Worm (Caenorhabditis elegans): ENCODE measurements around the gene F55H2.5.
A peak's percentile ranks its signal among the peaks of the same experiment; 100 is the strongest.

Gene F55H2.5

DNA sequence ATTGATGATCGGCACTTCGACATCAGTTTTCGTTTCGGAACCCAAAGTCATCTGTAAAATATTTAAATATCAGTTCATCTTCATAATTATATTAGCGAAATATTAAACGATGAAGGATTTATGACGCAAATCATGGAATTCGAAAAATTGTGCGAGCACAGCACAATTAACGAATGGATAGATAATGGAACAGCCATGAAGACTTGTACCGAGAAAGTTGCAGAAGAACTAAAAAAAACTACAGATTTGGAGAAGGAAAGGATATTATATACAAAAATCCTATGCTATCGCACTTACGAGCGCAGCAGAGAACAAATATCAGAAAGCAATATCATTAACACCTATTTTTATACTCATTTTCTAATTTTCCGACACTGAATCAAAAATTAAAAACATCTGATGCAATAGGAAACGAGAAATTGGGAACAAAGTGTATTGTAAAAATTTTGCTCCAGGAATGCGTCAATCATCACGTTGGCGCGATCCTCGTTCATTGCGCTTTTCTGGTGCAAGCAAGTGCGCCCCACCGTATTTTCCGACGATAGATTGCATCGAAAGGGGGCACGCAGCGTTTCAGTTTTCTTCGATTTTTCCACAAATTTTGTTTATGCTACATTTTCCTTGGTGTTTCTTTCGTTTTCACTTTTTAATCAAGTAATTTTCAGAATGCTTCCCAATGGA is 10.3 kb downstream of the F55H2.5 start, which contains the start of the genes clu-1 and prp-40 (continued):
- TF ChIP-seq pha-4 (tag; optimal IDR thresholded peaks at IDR 0.05) (peak; percentile 88), snpc-4 (tag; optimal IDR thresholded peaks at IDR 0.05) (no peak), zip-8 (tag; optimal IDR thresholded peaks at IDR 0.05) (no peak), nhr-12 (tag; optimal IDR thresholded peaks at IDR 0.05) (no peak), ceh-39 (tag; optimal IDR thresholded peaks at IDR 0.05) (peak; percentile 58), lin-13 (tag; optimal IDR thresholded peaks at IDR 0.05) (peak; percentile 81), M03D4.4 (tag; optimal IDR thresholded peaks at IDR 0.05) (no peak), ces-1 (GFP tag; optimal IDR thresholded peaks at IDR 0.05) (peak; percentile 72)

DNA sequence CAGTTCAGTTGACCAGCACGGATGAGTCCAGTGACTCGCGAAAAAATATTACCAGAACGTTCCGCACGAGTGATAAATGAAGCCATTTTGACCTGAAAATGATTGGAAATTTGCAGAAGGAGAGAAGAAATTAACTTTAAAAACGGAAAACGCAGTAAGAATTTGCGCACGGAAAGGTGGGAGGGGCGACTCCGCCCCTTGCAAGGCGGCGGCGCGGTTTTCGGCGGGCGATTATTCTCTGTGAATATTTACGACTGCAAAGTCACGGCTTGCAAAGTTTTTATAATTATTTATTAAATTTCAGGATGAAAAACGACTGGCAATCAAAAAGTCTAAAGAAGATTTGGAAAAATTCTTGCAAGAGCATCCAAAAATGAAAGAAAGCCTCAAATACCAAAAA is 12.3 kb downstream of the F55H2.5 start, which contains the start of gene mrps-23:
Gene mrps-23, minus strand, starts transcription at position 92 of the 400 bp plus-strand sequence.
- peak; percentile 13 for TF ChIP-seq ceh-83 (GFP tag; optimal IDR thresholded peaks at IDR 0.05)
- peak; percentile 36 for TF ChIP-seq lsy-2 (tag; optimal IDR thresholded peaks at IDR 0.05)
- peak; percentile 16 for TF ChIP-seq mep-1 (tag; optimal IDR thresholded peaks at IDR 0.05)
- TF ChIP-seq snpc-4 (tag; optimal IDR thresholded peaks at IDR 0.05): no peak

DNA sequence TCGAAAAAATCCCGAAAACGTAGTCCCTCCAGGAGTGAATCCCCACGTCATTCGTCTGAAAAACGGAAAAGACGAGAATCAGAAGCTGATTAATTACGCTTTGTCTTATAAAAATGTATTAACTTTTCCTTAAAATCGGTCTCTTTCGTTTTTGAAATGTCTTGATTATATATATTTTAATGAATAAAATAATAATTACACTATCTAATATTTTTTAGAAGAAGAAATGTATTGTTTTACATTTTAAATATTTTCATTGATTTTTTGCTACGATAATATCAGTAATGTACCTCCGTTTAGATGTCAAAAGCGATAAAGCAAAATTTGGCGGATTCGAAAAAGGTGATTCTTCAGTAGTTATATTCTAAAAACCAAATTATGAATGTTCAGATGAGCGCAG is 14.0 kb downstream of the F55H2.5 start, which contains the start of gene trpp-3:
Gene trpp-3, plus strand, starts transcription at position 301 of the 400 bp plus-strand sequence.
- TF ChIP-seq elt-3 (tag; optimal IDR thresholded peaks at IDR 0.05) (no peak), mab-5 (tag; optimal IDR thresholded peaks at IDR 0.05) (no peak), flh-1 (GFP tag; optimal IDR thresholded peaks at IDR 0.05) (no peak), tbx-8 (GFP tag; optimal IDR thresholded peaks at IDR 0.05) (no peak), bed-3 (GFP tag; optimal IDR thresholded peaks at IDR 0.05) (no peak), sem-2 (GFP tag; optimal IDR thresholded peaks at IDR 0.05) (no peak), nhr-2 (tag; optimal IDR thresholded peaks at IDR 0.05) (no peak), ham-2 (GFP tag; optimal IDR thresholded peaks at IDR 0.05) (no peak), ceh-83 (GFP tag; optimal IDR thresholded peaks at IDR 0.05) (no peak)

DNA sequence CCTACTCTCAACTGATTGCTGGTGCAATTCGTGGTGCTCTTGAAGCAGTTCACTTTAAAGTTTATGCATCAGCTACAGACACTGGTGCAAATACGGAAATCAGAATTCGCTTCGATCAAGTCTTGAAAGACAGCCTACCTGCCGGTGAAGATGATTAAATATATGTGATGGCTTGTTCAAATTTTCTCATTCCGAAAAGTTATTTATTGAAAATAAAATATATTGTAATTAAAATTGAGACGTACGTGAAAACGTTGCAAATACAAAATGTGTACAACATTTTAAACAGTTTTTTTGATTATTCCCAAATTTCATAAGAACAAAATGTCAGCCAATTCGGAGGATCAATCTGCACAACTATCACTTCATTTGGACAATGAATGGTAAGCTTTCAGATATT is 15.6 kb downstream of the F55H2.5 start, which contains the start of gene ZK1098.6:
Gene ZK1098.6, plus strand, starts transcription at position 301 of the 400 bp plus-strand sequence.
- TF ChIP-seq nhr-76 (tag; optimal IDR thresholded peaks at IDR 0.05) (no peak), ztf-11 (tag; optimal IDR thresholded peaks at IDR 0.05) (no peak), nhr-28 (tag; optimal IDR thresholded peaks at IDR 0.05) (no peak), unc-120 (tag; optimal IDR thresholded peaks at IDR 0.05; ENCODE audit: poor library complexity, severe bottlenecking) (no peak), lin-13 (tag; optimal IDR thresholded peaks at IDR 0.05) (no peak), zip-8 (tag; optimal IDR thresholded peaks at IDR 0.05) (no peak), flh-1 (GFP tag; optimal IDR thresholded peaks at IDR 0.05) (no peak), M03D4.4 (tag; optimal IDR thresholded peaks at IDR 0.05) (no peak), ceh-39 (tag; optimal IDR thresholded peaks at IDR 0.05) (no peak), tbx-8 (GFP tag; optimal IDR thresholded peaks at IDR 0.05) (no peak), sptf-1 (tag; optimal IDR thresholded peaks at IDR 0.05) (no peak)

DNA sequence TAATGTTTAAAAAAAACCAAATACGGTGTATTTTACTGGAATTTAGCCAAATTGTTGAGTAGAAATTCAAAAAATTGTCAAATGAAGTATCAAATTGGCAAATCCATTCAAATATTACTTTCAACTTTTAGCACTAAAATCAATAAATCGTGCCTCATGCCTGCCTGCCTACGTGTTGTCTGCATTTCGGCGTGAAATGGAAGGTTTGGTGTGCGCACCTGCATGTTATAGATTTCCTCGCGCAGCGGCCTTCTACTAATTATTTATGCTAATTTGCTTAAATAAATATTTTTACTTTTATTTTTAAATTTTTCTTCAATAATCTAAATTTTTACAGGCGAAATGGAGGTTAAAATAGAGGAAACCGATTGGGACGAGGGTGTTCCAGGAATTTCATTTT is 17.6 kb downstream of the F55H2.5 start, which contains the start of gene ZK1098.2:
Gene ZK1098.2, plus strand, starts transcription at position 336 of the 400 bp plus-strand sequence.
- TF ChIP-seq hlh-1 (tag; optimal IDR thresholded peaks at IDR 0.05): no peak
- no peak for TF ChIP-seq nhr-12 (tag; optimal IDR thresholded peaks at IDR 0.05)
- no peak for TF ChIP-seq elt-1 (tag; optimal IDR thresholded peaks at IDR 0.05; ENCODE audit: borderline replicate concordance, insufficient read depth)
- TF ChIP-seq M03D4.4 (tag; optimal IDR thresholded peaks at IDR 0.05): peak; percentile 33
- no peak for TF ChIP-seq cnd-1 (tag; optimal IDR thresholded peaks at IDR 0.05)
- peak; percentile 24 for TF ChIP-seq lin-13 (tag; optimal IDR thresholded peaks at IDR 0.05)
- no peak for TF ChIP-seq ceh-39 (tag; optimal IDR thresholded peaks at IDR 0.05)
- no peak for TF ChIP-seq ceh-83 (GFP tag; optimal IDR thresholded peaks at IDR 0.05)
- no peak for TF ChIP-seq sem-2 (GFP tag; optimal IDR thresholded peaks at IDR 0.05)
- TF ChIP-seq ham-2 (GFP tag; optimal IDR thresholded peaks at IDR 0.05): peak; percentile 42
- TF ChIP-seq pha-4 (tag; optimal IDR thresholded peaks at IDR 0.05): no peak
- peak; percentile 49 for TF ChIP-seq mep-1 (tag; optimal IDR thresholded peaks at IDR 0.05)
- TF ChIP-seq lsy-2 (tag; optimal IDR thresholded peaks at IDR 0.05): no peak
- TF ChIP-seq bed-3 (GFP tag; optimal IDR thresholded peaks at IDR 0.05): no peak
- TF ChIP-seq nhr-2 (tag; optimal IDR thresholded peaks at IDR 0.05): no peak
- no peak for TF ChIP-seq elt-3 (tag; optimal IDR thresholded peaks at IDR 0.05)
- no peak for TF ChIP-seq lin-32 (GFP tag; optimal IDR thresholded peaks at IDR 0.05)
- no peak for TF ChIP-seq snpc-4 (tag; optimal IDR thresholded peaks at IDR 0.05)
- TF ChIP-seq drap-1 (GFP tag; optimal IDR thresholded peaks at IDR 0.05): no peak
- TF ChIP-seq ces-1 (GFP tag; optimal IDR thresholded peaks at IDR 0.05): peak; percentile 40
- TF ChIP-seq blmp-1 (tag; optimal IDR thresholded peaks at IDR 0.05): no peak
- no peak for TF ChIP-seq unc-39 (tag; optimal IDR thresholded peaks at IDR 0.05)
- no peak for TF ChIP-seq nhr-28 (tag; optimal IDR thresholded peaks at IDR 0.05)
- TF ChIP-seq mls-2 (tag; optimal IDR thresholded peaks at IDR 0.05): no peak
- TF ChIP-seq tbx-8 (GFP tag; optimal IDR thresholded peaks at IDR 0.05): no peak
- TF ChIP-seq unc-120 (tag; optimal IDR thresholded peaks at IDR 0.05; ENCODE audit: poor library complexity, severe bottlenecking): no peak

Data from whole organism, mixed stage, embryonic.